Worm (Caenorhabditis elegans) whole organism, mixed stage, embryonic: ENCODE data around the gene F49F1.10.

Experiments
- M03D4.4 ChIP-seq: sonication (generic microtip); optimal IDR thresholded peaks from 2 replicates; lab custom pipeline; 2017; ENCODE audit warnings: mild to moderate bottlenecking, missing genetic modification characterization, missing compliant biosample characterization
- bed-3 ChIP-seq: fragments of 200-800 bp; sonication (Bioruptor generic); optimal IDR thresholded peaks from 3 replicates; lab custom pipeline; 2018; ENCODE audit warnings: mild to moderate bottlenecking, missing genetic modification characterization, moderate library complexity, missing compliant biosample characterization
- blmp-1 ChIP-seq: fragments of 150-350 bp; optimal IDR thresholded peaks from 2 replicates; lab custom pipeline; 2014; ENCODE audit warnings: missing biosample characterization, missing genetic modification characterization
- ceh-39 ChIP-seq: fragments of 150-350 bp; optimal IDR thresholded peaks from 2 replicates; lab custom pipeline; 2014; ENCODE audit warnings: missing biosample characterization, missing genetic modification characterization
- ceh-43 ChIP-seq: fragments of 200-800 bp; sonication (Bioruptor generic); optimal IDR thresholded peaks from 2 replicates; lab custom pipeline; 2018; ENCODE audit warnings: mild to moderate bottlenecking, missing genetic modification characterization, moderate library complexity, missing compliant biosample characterization
- ceh-83 ChIP-seq: fragments of 200-800 bp; sonication (Bioruptor generic); optimal IDR thresholded peaks from 2 replicates; lab custom pipeline; 2018; ENCODE audit warnings: mild to moderate bottlenecking, missing genetic modification characterization, missing compliant biosample characterization
- ces-1 ChIP-seq: fragments of 150-350 bp; optimal IDR thresholded peaks from 2 replicates; lab custom pipeline; 2014; ENCODE audit warnings: missing biosample characterization, missing genetic modification reagents, missing genetic modification characterization
- cnd-1 ChIP-seq: fragments of 200-800 bp; sonication (Bioruptor generic); optimal IDR thresholded peaks from 2 replicates; lab custom pipeline; 2018; ENCODE audit warnings: mild to moderate bottlenecking, missing genetic modification characterization, missing compliant biosample characterization
- drap-1 ChIP-seq: fragments of 200-800 bp; sonication (Bioruptor generic); optimal IDR thresholded peaks from 3 replicates; lab custom pipeline; 2018; ENCODE audit warnings: mild to moderate bottlenecking, missing genetic modification characterization, missing compliant biosample characterization
- elt-1 ChIP-seq: sonication (generic microtip); optimal IDR thresholded peaks from 2 replicates; lab custom pipeline; 2017; ENCODE audit warnings: missing genetic modification characterization, mild to moderate bottlenecking, missing compliant biosample characterization, antibody characterized with exemption, moderate library complexity, borderline replicate concordance; ENCODE audit not compliant: insufficient read depth
- flh-1 ChIP-seq: fragments of 200-800 bp; sonication (Bioruptor generic); optimal IDR thresholded peaks from 2 replicates; lab custom pipeline; 2018; ENCODE audit warnings: mild to moderate bottlenecking, missing genetic modification characterization, moderate library complexity, missing compliant biosample characterization
- hlh-1 ChIP-seq: fragments of 150-350 bp; optimal IDR thresholded peaks from 2 replicates; lab custom pipeline; 2014; ENCODE audit warnings: missing biosample characterization, missing genetic modification reagents, missing genetic modification characterization
- lin-13 ChIP-seq: fragments of 150-350 bp; optimal IDR thresholded peaks from 2 replicates; lab custom pipeline; 2014; ENCODE audit warnings: missing biosample characterization, missing genetic modification characterization
- lsy-2 ChIP-seq: fragments of 150-350 bp; optimal IDR thresholded peaks from 2 replicates; lab custom pipeline; 2014; ENCODE audit warnings: missing biosample characterization, missing genetic modification characterization
- mab-5 ChIP-seq: fragments of 150-350 bp; optimal IDR thresholded peaks from 2 replicates; lab custom pipeline; 2014; ENCODE audit warnings: missing biosample characterization, missing genetic modification characterization
- mep-1 ChIP-seq: fragments of 150-350 bp; optimal IDR thresholded peaks from 2 replicates; lab custom pipeline; 2017; ENCODE audit warnings: missing biosample characterization, missing genetic modification reagents, missing genetic modification characterization, inconsistent platforms
- mls-2 ChIP-seq: sonication (generic microtip); optimal IDR thresholded peaks from 2 replicates; lab custom pipeline; 2016; ENCODE audit warnings: mild to moderate bottlenecking, missing genetic modification characterization, moderate library complexity, missing compliant biosample characterization
- nhr-12 ChIP-seq: fragments of 150-350 bp; optimal IDR thresholded peaks from 2 replicates; lab custom pipeline; 2014; ENCODE audit warnings: missing biosample characterization, missing genetic modification characterization
- nhr-2 ChIP-seq: fragments of 150-350 bp; optimal IDR thresholded peaks from 2 replicates; lab custom pipeline; 2014; ENCODE audit warnings: missing biosample characterization, missing genetic modification characterization
- nhr-237 ChIP-seq: fragments of 150-350 bp; optimal IDR thresholded peaks from 2 replicates; lab custom pipeline; 2014; ENCODE audit warnings: missing biosample characterization, missing genetic modification characterization
- nhr-76 ChIP-seq: sonication (generic microtip); optimal IDR thresholded peaks from 2 replicates; lab custom pipeline; 2017; ENCODE audit warnings: missing biosample characterization, missing genetic modification characterization
- sem-2 ChIP-seq: fragments of 200-800 bp; sonication (Bioruptor generic); optimal IDR thresholded peaks from 2 replicates; lab custom pipeline; 2018; ENCODE audit warnings: mild to moderate bottlenecking, missing genetic modification characterization, missing compliant biosample characterization
- snpc-4 ChIP-seq: fragments of 150-350 bp; optimal IDR thresholded peaks from 2 replicates; lab custom pipeline; 2014; ENCODE audit warnings: missing biosample characterization, missing genetic modification characterization
- sptf-1 ChIP-seq: sonication (generic microtip); optimal IDR thresholded peaks from 2 replicates; lab custom pipeline; 2017; ENCODE audit warnings: mild to moderate bottlenecking, missing genetic modification characterization, moderate library complexity, missing compliant biosample characterization
- tbx-8 ChIP-seq: fragments of 200-800 bp; sonication (Bioruptor generic); optimal IDR thresholded peaks from 2 replicates; lab custom pipeline; 2018; ENCODE audit warnings: mild to moderate bottlenecking, missing genetic modification characterization, moderate library complexity, missing compliant biosample characterization
- unc-120 ChIP-seq: sonication (generic microtip); optimal IDR thresholded peaks from 2 replicates; lab custom pipeline; 2017; ENCODE audit warnings: missing genetic modification characterization, missing compliant biosample characterization; ENCODE audit not compliant: poor library complexity, severe bottlenecking
- unc-39 ChIP-seq: fragments of 150-350 bp; optimal IDR thresholded peaks from 2 replicates; lab custom pipeline; 2014; ENCODE audit warnings: missing biosample characterization, missing genetic modification characterization
- unc-62 ChIP-seq: fragments of 150-350 bp; optimal IDR thresholded peaks from 2 replicates; lab custom pipeline; 2014; ENCODE audit warnings: missing biosample characterization, missing genetic modification reagents, missing genetic modification characterization
- zip-8 ChIP-seq: fragments of 150-350 bp; optimal IDR thresholded peaks from 2 replicates; lab custom pipeline; 2014; ENCODE audit warnings: missing biosample characterization, missing genetic modification characterization
- ztf-11 ChIP-seq: fragments of 150-350 bp; optimal IDR thresholded peaks from 2 replicates; lab custom pipeline; 2014; ENCODE audit warnings: missing biosample characterization, missing genetic modification characterization

F49F1.10 gene

DNA sequence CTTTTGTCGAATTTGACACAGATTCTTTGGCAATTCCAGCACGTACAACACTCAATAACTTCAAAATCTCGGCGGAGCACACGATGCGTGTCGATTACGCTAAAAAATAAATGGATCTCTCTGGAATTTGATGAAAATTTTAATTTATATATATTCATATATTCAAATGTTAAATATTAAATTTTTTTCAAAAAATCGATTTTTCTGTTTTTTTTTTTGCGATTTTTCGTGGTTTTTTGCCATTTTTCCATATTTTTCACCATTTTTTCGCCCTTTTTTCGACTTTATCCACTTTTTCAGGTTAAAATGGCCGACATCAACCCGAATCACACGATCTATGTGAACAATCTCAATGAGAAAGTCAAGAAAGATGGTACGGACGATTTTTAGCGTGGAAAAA lies 34.9 kb upstream of the F49F1.10 start, which contains the start of gene rnp-3:
Gene rnp-3, plus strand, starts transcription at position 301 of the 400 bp plus-strand sequence.
- TF ChIP-seq zip-8 (tag; lab: Kevin White, UChicago) = no peak
- no peak for TF ChIP-seq elt-1
- no peak for TF ChIP-seq unc-120
- no peak for TF ChIP-seq ceh-83 (GFP tag; lab: Kevin White, UChicago)
- no peak for TF ChIP-seq ces-1
- TF ChIP-seq unc-39 (tag; lab: Kevin White, UChicago) = no peak
- TF ChIP-seq hlh-1 (tag; lab: Kevin White, UChicago) = no peak

DNA sequence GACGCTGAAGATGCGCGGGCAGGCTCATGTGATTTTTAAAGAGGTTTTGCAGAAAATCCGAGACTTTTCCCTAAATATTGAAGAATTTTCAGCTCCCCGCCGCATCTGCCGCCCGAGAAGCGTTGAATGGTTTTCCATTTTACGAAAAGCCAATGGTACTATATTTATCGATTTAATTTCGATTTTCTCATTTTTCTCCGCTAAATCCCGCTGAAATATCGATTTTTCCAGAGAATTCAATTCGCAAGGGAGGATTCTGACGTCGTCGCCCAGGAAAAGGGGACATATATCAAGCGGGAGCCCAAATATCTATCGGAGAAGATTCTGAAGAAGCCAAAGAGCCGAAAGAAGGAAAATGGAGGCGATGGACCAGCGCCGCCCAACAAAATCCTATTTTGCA lies 33.3 kb upstream of the F49F1.10 start:
- TF ChIP-seq M03D4.4 (tag; lab: Kevin White, UChicago) (no peak), nhr-2 (no peak), ztf-11 (tag; lab: Kevin White, UChicago) (no peak), mep-1 (tag; lab: Kevin White, UChicago) (no peak), sem-2 (GFP tag; lab: Kevin White, UChicago) (no peak), mls-2 (tag; lab: Kevin White, UChicago) (no peak), blmp-1 (tag; lab: Kevin White, UChicago) (no peak), ceh-43 (GFP tag; lab: Kevin White, UChicago) (no peak), unc-62 (no peak)

DNA sequence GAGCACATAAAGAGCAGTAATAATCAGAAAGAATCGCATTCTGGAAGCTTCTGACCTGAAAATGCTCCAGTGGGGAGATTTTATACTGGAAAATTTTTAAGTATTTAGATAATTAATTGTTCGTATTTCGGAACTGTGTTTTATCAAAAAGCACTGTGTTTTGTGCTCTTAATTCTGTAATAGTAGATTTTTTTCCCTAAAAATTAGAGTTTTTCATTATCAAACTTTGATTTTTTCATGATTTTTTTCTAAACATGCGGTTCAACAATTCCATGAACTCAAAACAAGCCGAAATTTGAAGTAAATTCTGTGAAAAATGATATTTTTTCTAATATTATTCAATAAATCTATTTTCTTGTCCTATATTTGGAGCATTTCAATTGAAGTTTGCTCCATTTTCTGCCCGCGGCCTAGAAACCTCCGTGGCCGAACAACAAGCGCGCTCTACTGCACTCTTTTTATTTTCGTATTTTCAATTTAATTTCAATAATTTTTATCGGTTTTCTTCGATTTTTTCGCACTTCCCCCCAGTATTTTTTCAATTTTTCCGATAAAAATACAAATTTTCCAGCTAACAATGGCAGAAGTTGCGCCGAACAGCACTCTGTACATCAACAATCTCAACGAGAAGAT lies 32.7 kb upstream of the F49F1.10 start, which contains the start of the genes K08D10.13 and rnp-2:
Gene K08D10.13, minus strand, starts transcription at position 51 of the 633 bp plus-strand sequence.
Gene rnp-2, plus strand, starts transcription at position 546 of the 633 bp plus-strand sequence.
- TF ChIP-seq tbx-8 (GFP tag; lab: Kevin White, UChicago) (no peak), ceh-83 (GFP tag; lab: Kevin White, UChicago) (no peak), flh-1 (no peak), sptf-1 (no peak), unc-62 (no peak), snpc-4 (tag; lab: Kevin White, UChicago) (no peak), elt-1 (no peak), cnd-1 (tag; lab: Kevin White, UChicago) (no peak), lin-13 (tag; lab: Kevin White, UChicago) (peak; percentile 4), bed-3 (no peak), nhr-2 (no peak), drap-1 (GFP tag; lab: Kevin White, UChicago) (no peak), lsy-2 (peak; percentile 60), mep-1 (tag; lab: Kevin White, UChicago) (peak; percentile 41), ceh-39 (no peak), blmp-1 (tag; lab: Kevin White, UChicago) (no peak), ztf-11 (tag; lab: Kevin White, UChicago) (no peak)

DNA sequence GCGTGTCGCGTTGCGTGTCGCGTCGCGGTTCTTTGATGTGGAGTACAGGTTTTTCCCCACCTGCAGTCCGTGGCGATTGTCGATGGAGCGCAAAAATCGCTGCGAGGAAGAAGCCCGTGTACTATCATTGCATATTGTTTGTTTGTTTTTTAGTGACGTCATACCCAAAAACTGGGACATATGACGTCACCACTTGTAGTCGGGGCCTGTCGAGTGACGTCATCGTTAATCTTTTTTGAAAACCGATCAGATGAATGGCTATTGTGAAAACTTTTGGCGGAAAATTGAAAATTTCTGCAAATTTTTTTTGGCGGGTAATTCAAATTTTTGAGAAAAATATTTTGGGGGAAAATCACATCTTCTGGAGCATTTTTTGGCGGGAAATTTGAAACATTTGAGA lies 28.4 kb upstream of the F49F1.10 start:
- TF ChIP-seq elt-1 (no peak), zip-8 (tag; lab: Kevin White, UChicago) (peak; percentile 100), flh-1 (no peak)

DNA sequence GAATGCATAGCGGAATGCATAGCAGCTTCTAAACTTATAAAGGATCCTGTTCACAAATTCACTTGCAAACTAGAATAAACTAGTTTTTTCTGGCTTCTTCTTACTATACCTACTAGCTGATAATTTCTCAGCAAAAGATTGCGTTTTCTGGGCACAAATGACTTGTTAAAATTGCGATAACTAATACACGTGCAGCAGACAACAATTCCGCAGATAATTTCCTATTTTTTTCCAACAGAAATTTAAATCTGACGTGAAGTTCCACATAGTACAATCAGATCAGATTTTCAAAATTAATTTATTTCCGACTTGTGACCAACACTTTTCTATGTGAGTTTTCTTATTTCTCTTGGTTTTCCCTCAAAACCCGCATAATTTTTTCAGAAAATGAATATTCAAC lies 25.5 kb upstream of the F49F1.10 start, which contains the start of gene scrm-8:
Gene scrm-8, plus strand, starts transcription at position 301 of the 400 bp plus-strand sequence.
- TF ChIP-seq tbx-8 (GFP tag; lab: Kevin White, UChicago) = no peak
- no peak for TF ChIP-seq sptf-1
- no peak for TF ChIP-seq hlh-1 (tag; lab: Kevin White, UChicago)
- TF ChIP-seq blmp-1 (tag; lab: Kevin White, UChicago) = no peak
- TF ChIP-seq ceh-39 = no peak
- TF ChIP-seq ceh-43 (GFP tag; lab: Kevin White, UChicago) = no peak
- TF ChIP-seq drap-1 (GFP tag; lab: Kevin White, UChicago) = no peak
- no peak for TF ChIP-seq unc-39 (tag; lab: Kevin White, UChicago)
- TF ChIP-seq mab-5 (tag; lab: Kevin White, UChicago) = no peak
- no peak for TF ChIP-seq M03D4.4 (tag; lab: Kevin White, UChicago)
- no peak for TF ChIP-seq lin-13 (tag; lab: Kevin White, UChicago)

DNA sequence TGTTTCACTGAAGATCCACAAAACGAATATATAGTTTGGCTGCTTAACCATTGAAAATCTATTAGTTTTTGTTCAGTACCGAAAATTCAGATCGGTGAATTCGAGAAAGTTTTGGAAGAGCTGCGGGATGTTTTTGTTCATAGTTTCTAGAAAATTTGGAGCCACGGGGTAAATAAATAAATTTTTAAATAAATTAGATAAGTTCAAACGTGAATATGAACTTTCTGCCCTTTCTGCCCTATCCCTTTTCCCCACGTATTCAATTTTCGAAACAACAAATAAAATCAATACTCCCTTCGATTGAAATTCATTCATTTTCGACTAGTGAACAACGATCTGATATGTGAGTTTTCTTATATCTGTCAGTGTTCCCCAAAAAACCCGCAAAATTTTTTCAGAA lies 23.2 kb upstream of the F49F1.10 start, which contains the start of gene scrm-5:
Gene scrm-5, plus strand, starts transcription at position 301 of the 400 bp plus-strand sequence.
- TF ChIP-seq unc-120 (no peak), drap-1 (GFP tag; lab: Kevin White, UChicago) (no peak), lsy-2 (no peak), hlh-1 (tag; lab: Kevin White, UChicago) (no peak), ceh-83 (GFP tag; lab: Kevin White, UChicago) (no peak), mls-2 (tag; lab: Kevin White, UChicago) (no peak), nhr-2 (no peak), ztf-11 (tag; lab: Kevin White, UChicago) (no peak), nhr-237 (tag; lab: Kevin White, UChicago) (no peak), blmp-1 (tag; lab: Kevin White, UChicago) (no peak), ceh-43 (GFP tag; lab: Kevin White, UChicago) (no peak), mab-5 (tag; lab: Kevin White, UChicago) (no peak), nhr-76 (no peak), nhr-12 (tag; lab: Kevin White, UChicago) (no peak), flh-1 (no peak)
